Worm (Caenorhabditis elegans): ENCODE results near the gene Y46H3D.1.

The Y46H3D.1 gene

ce11 chrV:1621494-1621893 lies 20.8 kb upstream of the Y46H3D.1 start, which contains the start of gene nhr-117:
Gene nhr-117 (minus strand): TSS chrV:1621520.
- no peak for TF ChIP-seq ztf-23 (GFP tag; IDR thresholded peaks at IDR 0.05)
- no peak for TF ChIP-seq cog-1 (tag; optimal IDR thresholded peaks at IDR 0.05)
- no peak for TF ChIP-seq T22C8.4 (GFP tag; IDR thresholded peaks at IDR 0.05)

ce11 chrV:1623429-1623828 lies 18.9 kb upstream of the Y46H3D.1 start:
- TF ChIP-seq T22C8.4 (GFP tag; IDR thresholded peaks at IDR 0.05) = no peak
- no peak for TF ChIP-seq ztf-23 (GFP tag; IDR thresholded peaks at IDR 0.05)
- TF ChIP-seq tab-1 (GFP tag; IDR thresholded peaks at IDR 0.05) = no peak
- TF ChIP-seq ref-1 (GFP tag; conservative IDR thresholded peaks at IDR 0.05) = no peak
- TF ChIP-seq klf-2 (GFP tag; conservative IDR thresholded peaks at IDR 0.05) = no peak
- no peak for TF ChIP-seq flt-1 (GFP tag; IDR thresholded peaks at IDR 0.05)
- no peak for TF ChIP-seq med-1 (GFP tag; optimal IDR thresholded peaks at IDR 0.05; ENCODE audit: insufficient read depth)
- TF ChIP-seq cog-1 (tag; optimal IDR thresholded peaks at IDR 0.05) = no peak
- no peak for TF ChIP-seq ztf-29 (GFP tag; IDR thresholded peaks at IDR 0.05)

ce11 chrV:1624340-1624739 lies 18.0 kb upstream of the Y46H3D.1 start, which contains the start of gene nhr-110:
Gene nhr-110 (minus strand): TSS chrV:1624440.
- TF ChIP-seq flt-1 (GFP tag; IDR thresholded peaks at IDR 0.05) (no peak), ztf-23 (GFP tag; IDR thresholded peaks at IDR 0.05) (no peak), ref-1 (GFP tag; conservative IDR thresholded peaks at IDR 0.05) (no peak), cog-1 (tag; optimal IDR thresholded peaks at IDR 0.05) (no peak), T22C8.4 (GFP tag; IDR thresholded peaks at IDR 0.05) (no peak), ztf-29 (GFP tag; IDR thresholded peaks at IDR 0.05) (no peak), med-1 (GFP tag; optimal IDR thresholded peaks at IDR 0.05; ENCODE audit: insufficient read depth) (no peak), tab-1 (GFP tag; IDR thresholded peaks at IDR 0.05) (no peak), klf-2 (GFP tag; conservative IDR thresholded peaks at IDR 0.05) (no peak)

ce11 chrV:1626720-1627119 lies 15.6 kb upstream of the Y46H3D.1 start, which contains the start of gene nhr-237:
Gene nhr-237 (minus strand): TSS chrV:1626820.
- TF ChIP-seq T22C8.4 (GFP tag; IDR thresholded peaks at IDR 0.05) = no peak
- no peak for TF ChIP-seq ztf-29 (GFP tag; IDR thresholded peaks at IDR 0.05)
- TF ChIP-seq ztf-23 (GFP tag; IDR thresholded peaks at IDR 0.05) = no peak
- TF ChIP-seq tab-1 (GFP tag; IDR thresholded peaks at IDR 0.05) = no peak
- no peak for TF ChIP-seq flt-1 (GFP tag; IDR thresholded peaks at IDR 0.05)
- TF ChIP-seq klf-2 (GFP tag; conservative IDR thresholded peaks at IDR 0.05) = no peak
- TF ChIP-seq ref-1 (GFP tag; conservative IDR thresholded peaks at IDR 0.05) = no peak
- no peak for TF ChIP-seq med-1 (GFP tag; optimal IDR thresholded peaks at IDR 0.05; ENCODE audit: insufficient read depth)
- no peak for TF ChIP-seq cog-1 (tag; optimal IDR thresholded peaks at IDR 0.05)

- no peak for TF ChIP-seq cog-1 (tag; optimal IDR thresholded peaks at IDR 0.05)
- no peak for TF ChIP-seq ztf-29 (GFP tag; IDR thresholded peaks at IDR 0.05)
- TF ChIP-seq ref-1 (GFP tag; conservative IDR thresholded peaks at IDR 0.05) = no peak
These were observed 15.0 kb upstream of the Y46H3D.1 start for ce11 chrV:1627269-1627668.

ce11 chrV:1629329-1629728 lies 13.0 kb upstream of the Y46H3D.1 start, which contains the start of gene nhr-238:
Gene nhr-238 (minus strand): TSS chrV:1629432.
- TF ChIP-seq flt-1 (GFP tag; IDR thresholded peaks at IDR 0.05) = no peak
- no peak for TF ChIP-seq tab-1 (GFP tag; IDR thresholded peaks at IDR 0.05)
- TF ChIP-seq med-1 (GFP tag; optimal IDR thresholded peaks at IDR 0.05; ENCODE audit: insufficient read depth) = no peak
- TF ChIP-seq cog-1 (tag; optimal IDR thresholded peaks at IDR 0.05) = no peak
- TF ChIP-seq ref-1 (GFP tag; conservative IDR thresholded peaks at IDR 0.05) = no peak
- TF ChIP-seq ztf-23 (GFP tag; IDR thresholded peaks at IDR 0.05) = no peak
- no peak for TF ChIP-seq T22C8.4 (GFP tag; IDR thresholded peaks at IDR 0.05)
- TF ChIP-seq ztf-29 (GFP tag; IDR thresholded peaks at IDR 0.05) = no peak
- no peak for TF ChIP-seq klf-2 (GFP tag; conservative IDR thresholded peaks at IDR 0.05)

- TF ChIP-seq tab-1 (GFP tag; IDR thresholded peaks at IDR 0.05) = no peak
- TF ChIP-seq ref-1 (GFP tag; conservative IDR thresholded peaks at IDR 0.05) = no peak
- TF ChIP-seq klf-2 (GFP tag; conservative IDR thresholded peaks at IDR 0.05) = no peak
- no peak for TF ChIP-seq cog-1 (tag; optimal IDR thresholded peaks at IDR 0.05)
- no peak for TF ChIP-seq ztf-23 (GFP tag; IDR thresholded peaks at IDR 0.05)
- no peak for TF ChIP-seq ztf-29 (GFP tag; IDR thresholded peaks at IDR 0.05)
- TF ChIP-seq flt-1 (GFP tag; IDR thresholded peaks at IDR 0.05) = no peak
- TF ChIP-seq med-1 (GFP tag; optimal IDR thresholded peaks at IDR 0.05; ENCODE audit: insufficient read depth) = no peak
- TF ChIP-seq T22C8.4 (GFP tag; IDR thresholded peaks at IDR 0.05) = no peak
These were observed 11.2 kb upstream of the Y46H3D.1 start, which contains the start of gene Y46H3D.8 for ce11 chrV:1631148-1631547. Gene Y46H3D.8 (minus strand): TSS chrV:1631248.

- TF ChIP-seq klf-2 (GFP tag; conservative IDR thresholded peaks at IDR 0.05) = no peak
- TF ChIP-seq ref-1 (GFP tag; conservative IDR thresholded peaks at IDR 0.05) = no peak
- TF ChIP-seq T22C8.4 (GFP tag; IDR thresholded peaks at IDR 0.05) = no peak
- TF ChIP-seq cog-1 (tag; optimal IDR thresholded peaks at IDR 0.05) = no peak
- TF ChIP-seq ztf-29 (GFP tag; IDR thresholded peaks at IDR 0.05) = no peak
- no peak for TF ChIP-seq tab-1 (GFP tag; IDR thresholded peaks at IDR 0.05)
- TF ChIP-seq med-1 (GFP tag; optimal IDR thresholded peaks at IDR 0.05; ENCODE audit: insufficient read depth) = no peak
- no peak for TF ChIP-seq ztf-23 (GFP tag; IDR thresholded peaks at IDR 0.05)
- no peak for TF ChIP-seq flt-1 (GFP tag; IDR thresholded peaks at IDR 0.05)
These were observed 10.6 kb upstream of the Y46H3D.1 start, which contains the start of gene irld-17 for ce11 chrV:1631717-1632116. Gene irld-17 (plus strand): TSS chrV:1632017.

- TF ChIP-seq tab-1 (GFP tag; IDR thresholded peaks at IDR 0.05) (no peak), flt-1 (GFP tag; IDR thresholded peaks at IDR 0.05) (no peak), ref-1 (GFP tag; conservative IDR thresholded peaks at IDR 0.05) (no peak), ztf-23 (GFP tag; IDR thresholded peaks at IDR 0.05) (no peak), med-1 (GFP tag; optimal IDR thresholded peaks at IDR 0.05; ENCODE audit: insufficient read depth) (no peak), klf-2 (GFP tag; conservative IDR thresholded peaks at IDR 0.05) (no peak), ztf-29 (GFP tag; IDR thresholded peaks at IDR 0.05) (no peak), cog-1 (tag; optimal IDR thresholded peaks at IDR 0.05) (no peak)
These were observed 6.4 kb upstream of the Y46H3D.1 start, which contains the start of gene str-222 for ce11 chrV:1635859-1636258. Gene str-222 (plus strand): TSS chrV:1636159.

ce11 chrV:1640008-1640407 lies 2.3 kb upstream of the Y46H3D.1 start, which contains the start of gene str-221:
Gene str-221 (plus strand): TSS chrV:1640308.
- no peak for TF ChIP-seq tab-1 (GFP tag; IDR thresholded peaks at IDR 0.05)
- no peak for TF ChIP-seq med-1 (GFP tag; optimal IDR thresholded peaks at IDR 0.05; ENCODE audit: insufficient read depth)
- TF ChIP-seq flt-1 (GFP tag; IDR thresholded peaks at IDR 0.05) = no peak
- no peak for TF ChIP-seq cog-1 (tag; optimal IDR thresholded peaks at IDR 0.05)
- TF ChIP-seq ztf-29 (GFP tag; IDR thresholded peaks at IDR 0.05) = no peak
- no peak for TF ChIP-seq T22C8.4 (GFP tag; IDR thresholded peaks at IDR 0.05)
- TF ChIP-seq klf-2 (GFP tag; conservative IDR thresholded peaks at IDR 0.05) = no peak
- TF ChIP-seq ref-1 (GFP tag; conservative IDR thresholded peaks at IDR 0.05) = no peak
- TF ChIP-seq ztf-23 (GFP tag; IDR thresholded peaks at IDR 0.05) = no peak
